Fruit fly (Drosophila melanogaster): ENCODE results near the gene Sry-delta.

Sry-delta gene

dm6 chr3R:30092700-30093044 is 49.5 kb downstream of the Sry-delta start (continued):
- TF ChIP-seq CG10209 (GFP tag; optimal IDR thresholded peaks at IDR 0.05) (peak; percentile 80), CG5953 (GFP tag; IDR thresholded peaks at IDR 0.05) (peak; percentile 60), Doc3 (GFP tag; IDR thresholded peaks at IDR 0.05; ENCODE audit: partially characterized antibody) (no peak), Hr78 (GFP tag; optimal IDR thresholded peaks at IDR 0.05) (peak in 1 of 2 experiments; percentile 45), az2 (GFP tag; optimal IDR thresholded peaks at IDR 0.05) (peak; percentile 82), CG13287 (GFP tag; IDR thresholded peaks at IDR 0.05; ENCODE audit: partially characterized antibody) (no peak), CG13296 (GFP tag; optimal IDR thresholded peaks at IDR 0.05) (peak; percentile 73), phol (tag; optimal IDR thresholded peaks at IDR 0.05) (peak; percentile 79), jing (GFP tag; optimal IDR thresholded peaks at IDR 0.05) (peak; percentile 68), wek (GFP tag; optimal IDR thresholded peaks at IDR 0.05) (peak; percentile 52), TFAM (GFP tag; optimal IDR thresholded peaks at IDR 0.05) (peak; percentile 9), Gsc (GFP tag; IDR thresholded peaks at IDR 0.05) (peak; percentile 73), CG3163 (GFP tag; optimal IDR thresholded peaks at IDR 0.05) (peak; percentile 66), Abd-B (GFP tag; optimal IDR thresholded peaks at IDR 0.05) (peak; percentile 72), esg (GFP tag; conservative IDR thresholded peaks at IDR 0.05) (peak; percentile 79), ftz-f1 (GFP tag; optimal IDR thresholded peaks at IDR 0.05) (peak; percentile 37), Hmr (GFP tag; optimal IDR thresholded peaks at IDR 0.05) (peak; percentile 89), CG6272 (GFP tag; IDR thresholded peaks at IDR 0.05) (peak; percentile 74), HLH4C (GFP tag; IDR thresholded peaks at IDR 0.05; ENCODE audit: partially characterized antibody) (no peak), CG15601 (tag; optimal IDR thresholded peaks at IDR 0.05) (peak; percentile 58), CG1603 (tag; optimal IDR thresholded peaks at IDR 0.05) (peak; percentile 82), vvl (GFP tag; IDR thresholded peaks at IDR 0.05) (peak; percentile 95), CG30431 (GFP tag; optimal IDR thresholded peaks at IDR 0.05) (peak; percentile 71), CG2678 (tag; optimal IDR thresholded peaks at IDR 0.05) (peak; percentile 90), ac (GFP tag; optimal IDR thresholded peaks at IDR 0.05) (no peak), Dip2 (GFP tag; IDR thresholded peaks at IDR 0.05) (no peak), CG8089 (GFP tag; optimal IDR thresholded peaks at IDR 0.05) (peak; percentile 66), ems (GFP tag; optimal IDR thresholded peaks at IDR 0.05) (peak; percentile 86), CG8765 (GFP tag; IDR thresholded peaks at IDR 0.05) (0 out of 2 replicates have a peak, but pooled peaks have one; percentile 58), MESR4 (GFP tag; optimal IDR thresholded peaks at IDR 0.05) (peak; percentile 14), CG9215 (GFP tag; IDR thresholded peaks at IDR 0.05) (peak; percentile 85), CG7372 (GFP tag; IDR thresholded peaks at IDR 0.05) (peak; percentile 79), ash1 (GFP tag; optimal IDR thresholded peaks at IDR 0.05) (no peak), sc (optimal IDR thresholded peaks at IDR 0.05) (no peak), sc (GFP tag; optimal IDR thresholded peaks at IDR 0.05) (peak; percentile 43), CG12071 (GFP tag; optimal IDR thresholded peaks at IDR 0.05) (peak; percentile 84), usp (GFP tag; optimal IDR thresholded peaks at IDR 0.05) (no peak), CG6791 (GFP tag; IDR thresholded peaks at IDR 0.05; ENCODE audit: partially characterized antibody) (no peak), Gug (GFP tag; IDR thresholded peaks at IDR 0.05) (peak; percentile 78), sr (GFP tag; IDR thresholded peaks at IDR 0.05) (peak; percentile 55; the same call in 1 of the 3 replicates), tio (GFP tag; optimal IDR thresholded peaks at IDR 0.05) (peak; percentile 80), Mad (GFP tag; optimal IDR thresholded peaks at IDR 0.05) (peak; percentile 74), CG31224 (GFP tag; IDR thresholded peaks at IDR 0.05) (peak; percentile 72), lab (GFP tag; optimal IDR thresholded peaks at IDR 0.05) (peak; percentile 92), abd-A (tag; optimal IDR thresholded peaks at IDR 0.05) (peak; percentile 35), CoRest (tag; optimal IDR thresholded peaks at IDR 0.05) (peak; percentile 87), sob (GFP tag; IDR thresholded peaks at IDR 0.05) (peak; percentile 91), GATAe (GFP tag; conservative IDR thresholded peaks at IDR 0.05) (no peak; the same call in 1 of the 2 replicates), CG12659 (GFP tag; optimal IDR thresholded peaks at IDR 0.05) (peak; percentile 87), zf30C (GFP tag; optimal IDR thresholded peaks at IDR 0.05) (peak; percentile 69), tgo (GFP tag; IDR thresholded peaks at IDR 0.05) (peak; percentile 79)
